Fruit fly (Drosophila melanogaster): ENCODE data around the gene net.

dm6 chr2L:91333-91732 lies 4.1 kb upstream of the net start:
- TF ChIP-seq EcR (GFP tag; optimal IDR thresholded peaks at IDR 0.05) (no peak), psq (optimal IDR thresholded peaks at IDR 0.05) (no peak)
